Worm (Caenorhabditis elegans) whole organism, midembryonic: ENCODE results near the gene W06G6.2.

ENCODE experiments used
- T22C8.4 ChIP-seq: fragments of 200-800 bp; sonication (Bioruptor generic); IDR thresholded peaks from 2 replicates; pipeline ENCODE4 v1.3.6; 2022; ENCODE audit warnings: missing genetic modification characterization, missing compliant biosample characterization
- cog-1 ChIP-seq: sonication (generic microtip); optimal IDR thresholded peaks from 2 replicates; lab custom pipeline; 2016; ENCODE audit warnings: missing genetic modification characterization, missing compliant biosample characterization
- flt-1 ChIP-seq: fragments of 200-800 bp; sonication (Bioruptor generic); IDR thresholded peaks from 2 replicates; pipeline ENCODE4 v1.3.6; 2022; ENCODE audit warnings: missing genetic modification characterization, missing compliant biosample characterization
- klf-2 ChIP-seq: fragments of 200-800 bp; sonication (Bioruptor generic); conservative IDR thresholded peaks from 2 replicates; pipeline ENCODE4 v1.3.6; 2022; ENCODE audit warnings: missing genetic modification reagents, missing genetic modification characterization, missing compliant biosample characterization
- med-1 ChIP-seq: sonication (generic microtip); optimal IDR thresholded peaks from 2 replicates; lab custom pipeline; 2017; ENCODE audit warnings: missing genetic modification characterization, mild to moderate bottlenecking, missing compliant biosample characterization, antibody characterized with exemption, missing genetic modification reagents; ENCODE audit not compliant: insufficient read depth
- ref-1 ChIP-seq: fragments of 200-800 bp; sonication (Bioruptor generic); conservative IDR thresholded peaks from 2 replicates; pipeline ENCODE4 v1.3.6; 2022; ENCODE audit warnings: missing genetic modification reagents, missing genetic modification characterization, missing compliant biosample characterization
- tab-1 ChIP-seq: fragments of 200-800 bp; sonication (Bioruptor generic); IDR thresholded peaks from 2 replicates; pipeline ENCODE4 v1.3.6; 2022; ENCODE audit warnings: missing genetic modification characterization, missing compliant biosample characterization
- ztf-23 ChIP-seq: fragments of 200-800 bp; sonication (Bioruptor generic); IDR thresholded peaks from 2 replicates; pipeline ENCODE4 v1.3.6; 2022; ENCODE audit warnings: missing genetic modification reagents, missing genetic modification characterization, missing compliant biosample characterization
- ztf-29 ChIP-seq: fragments of 200-800 bp; sonication (Bioruptor generic); IDR thresholded peaks from 2 replicates; pipeline ENCODE4 v1.3.6; 2022; ENCODE audit warnings: missing genetic modification reagents, missing genetic modification characterization, missing compliant biosample characterization

Gene W06G6.2

DNA sequence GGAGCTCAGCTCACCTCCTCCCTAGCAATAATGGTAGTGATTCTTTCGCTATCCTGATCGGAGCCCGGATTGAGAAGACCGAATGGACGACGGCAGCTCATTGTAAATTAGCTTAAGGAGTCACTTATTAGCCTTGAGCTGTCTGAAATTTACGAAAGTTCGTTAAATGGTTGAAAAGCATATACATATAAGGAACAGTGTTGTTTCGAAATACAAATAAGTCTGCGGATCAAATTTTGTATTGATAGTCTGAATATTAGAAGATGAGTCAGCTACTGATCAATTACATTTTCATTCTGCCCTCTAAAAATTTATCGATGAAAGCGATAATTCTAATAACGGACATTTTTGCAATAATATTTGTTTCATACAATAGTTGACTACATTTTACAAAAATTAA, 37.6 kb downstream of the W06G6.2 start, which contains the start of gene F14F8.14:
TSS of gene F14F8.14 (minus strand) at position 101 of the 400 bp plus-strand sequence.
- TF ChIP-seq T22C8.4 (GFP tag; lab: Robert Waterston, UW): no peak
- TF ChIP-seq flt-1 (GFP tag; lab: Robert Waterston, UW): no peak

DNA sequence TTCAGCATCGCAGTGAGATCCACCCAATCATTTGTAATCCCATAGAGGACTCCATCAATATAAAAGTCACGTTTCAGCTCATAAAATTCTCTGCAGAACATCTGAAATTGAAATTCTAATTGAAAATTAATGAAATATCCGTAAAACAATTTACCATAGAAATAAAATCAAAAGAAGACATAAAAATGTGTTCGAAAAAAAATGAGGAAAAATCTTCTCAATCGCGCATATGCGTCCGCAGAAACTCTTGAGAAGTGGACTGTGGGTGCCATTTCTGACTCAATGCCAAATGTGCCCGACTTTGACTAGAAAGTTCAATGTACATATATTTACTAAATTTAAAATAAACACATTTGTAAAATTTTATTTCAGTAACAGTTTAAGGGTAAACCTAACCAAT, 39.4 kb downstream of the W06G6.2 start, which contains the start of gene F14F8.9:
TSS of gene F14F8.9 (minus strand) at position 101 of the 400 bp plus-strand sequence.
- TF ChIP-seq ref-1: no peak
- no peak for TF ChIP-seq ztf-23 (GFP tag; lab: Robert Waterston, UW)
- TF ChIP-seq T22C8.4 (GFP tag; lab: Robert Waterston, UW): no peak
- TF ChIP-seq flt-1 (GFP tag; lab: Robert Waterston, UW): no peak
- no peak for TF ChIP-seq ztf-29 (GFP tag; lab: Robert Waterston, UW)
- no peak for TF ChIP-seq cog-1
- TF ChIP-seq tab-1 (GFP tag; lab: Robert Waterston, UW): no peak
- no peak for TF ChIP-seq med-1 (GFP tag; lab: Kevin White, UChicago)
- TF ChIP-seq klf-2: no peak

DNA sequence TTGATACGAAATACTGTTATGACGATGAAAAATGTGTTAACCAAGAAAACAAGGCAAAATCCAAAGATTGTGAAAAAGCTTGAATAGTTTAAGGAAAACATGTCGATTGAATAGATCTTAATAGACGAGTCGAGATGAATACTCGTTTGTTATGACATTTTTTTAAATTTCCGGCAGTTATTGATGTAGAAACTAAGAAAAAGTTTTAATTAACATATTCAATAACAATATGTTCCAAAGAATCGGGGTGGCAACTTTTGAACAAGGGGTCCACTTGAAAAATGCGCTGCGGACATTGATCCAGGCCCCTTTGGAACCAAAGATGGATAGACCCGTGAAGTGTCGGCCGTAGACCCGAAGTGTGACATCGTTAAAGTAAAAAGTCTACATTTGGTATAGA, 42.1 kb downstream of the W06G6.2 start, which contains the start of gene str-61:
TSS of gene str-61 (minus strand) at position 101 of the 400 bp plus-strand sequence.
- TF ChIP-seq ref-1 (no peak), T22C8.4 (GFP tag; lab: Robert Waterston, UW) (no peak), ztf-23 (GFP tag; lab: Robert Waterston, UW) (no peak), flt-1 (GFP tag; lab: Robert Waterston, UW) (no peak), klf-2 (no peak), ztf-29 (GFP tag; lab: Robert Waterston, UW) (no peak), cog-1 (no peak), med-1 (GFP tag; lab: Kevin White, UChicago) (no peak), tab-1 (GFP tag; lab: Robert Waterston, UW) (no peak)

DNA sequence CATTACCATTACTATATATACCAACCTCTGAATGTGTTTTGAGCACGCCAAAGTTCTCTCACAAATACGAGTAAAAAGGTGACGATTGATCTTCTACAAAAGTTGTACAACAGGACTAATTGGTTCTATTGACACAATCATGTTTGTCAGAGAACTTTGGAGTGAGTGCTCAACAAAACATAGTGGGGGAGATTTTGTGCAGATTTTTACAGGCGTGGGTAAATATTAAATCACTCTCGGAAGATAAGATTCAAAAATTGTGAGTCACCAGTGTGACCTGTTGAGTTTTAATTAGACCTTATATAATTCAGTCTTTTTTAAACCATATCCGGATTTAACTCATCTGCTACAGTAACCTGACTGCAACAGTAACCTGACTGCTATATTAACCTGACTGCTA, 43.1 kb downstream of the W06G6.2 start, which contains the start of gene F14F8.8:
TSS of gene F14F8.8 (minus strand) at position 101 of the 400 bp plus-strand sequence.
- no peak for TF ChIP-seq tab-1 (GFP tag; lab: Robert Waterston, UW)

DNA sequence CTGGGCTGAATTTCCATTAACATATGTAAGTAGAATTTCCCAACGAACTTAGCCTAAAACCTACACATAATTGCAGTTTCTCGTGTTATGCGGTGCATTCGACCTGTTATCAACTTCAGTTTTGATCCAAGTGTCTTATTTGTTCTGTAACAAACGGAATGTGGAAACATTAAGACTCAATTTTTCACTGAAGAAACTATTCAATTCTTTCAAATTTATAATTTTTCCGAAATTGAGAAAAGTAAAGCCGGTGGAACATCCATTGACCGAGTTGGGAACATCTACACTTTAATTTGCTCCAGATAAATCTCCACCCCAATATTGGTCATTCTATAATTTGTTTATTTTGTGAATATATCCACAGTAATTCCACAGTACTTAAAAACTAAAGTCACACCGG, 45.3 kb downstream of the W06G6.2 start:
- TF ChIP-seq ztf-23 (GFP tag; lab: Robert Waterston, UW): no peak
- TF ChIP-seq cog-1: no peak
- TF ChIP-seq med-1 (GFP tag; lab: Kevin White, UChicago): no peak
- no peak for TF ChIP-seq tab-1 (GFP tag; lab: Robert Waterston, UW)
- TF ChIP-seq flt-1 (GFP tag; lab: Robert Waterston, UW): no peak
- TF ChIP-seq ztf-29 (GFP tag; lab: Robert Waterston, UW): no peak
- TF ChIP-seq ref-1: no peak
- TF ChIP-seq klf-2: no peak
- no peak for TF ChIP-seq T22C8.4 (GFP tag; lab: Robert Waterston, UW)

DNA sequence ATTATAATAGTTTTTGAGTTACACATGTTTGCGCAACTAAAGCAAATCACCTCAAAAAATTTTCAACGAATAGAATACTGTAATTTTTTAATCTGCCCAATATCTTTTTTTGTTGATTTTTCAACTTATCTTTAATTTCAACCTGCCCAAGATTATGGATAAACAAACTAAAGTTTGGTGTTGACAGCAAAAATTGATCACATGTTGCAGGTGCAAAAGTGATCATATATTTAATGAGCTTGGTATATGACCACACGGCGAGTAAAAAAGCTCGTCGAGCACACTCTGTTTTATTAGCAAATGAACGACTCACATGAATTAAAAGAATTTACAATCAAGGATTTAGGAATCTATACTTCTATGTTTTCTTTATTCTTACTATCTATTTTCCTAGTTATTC, 46.5 kb downstream of the W06G6.2 start, which contains the start of gene srz-1:
TSS of gene srz-1 (plus strand) at position 301 of the 400 bp plus-strand sequence.
- no peak for TF ChIP-seq cog-1
- no peak for TF ChIP-seq tab-1 (GFP tag; lab: Robert Waterston, UW)
- TF ChIP-seq ztf-29 (GFP tag; lab: Robert Waterston, UW): no peak
- no peak for TF ChIP-seq T22C8.4 (GFP tag; lab: Robert Waterston, UW)
- no peak for TF ChIP-seq klf-2
- no peak for TF ChIP-seq ref-1
- TF ChIP-seq flt-1 (GFP tag; lab: Robert Waterston, UW): no peak
- no peak for TF ChIP-seq med-1 (GFP tag; lab: Kevin White, UChicago)
- no peak for TF ChIP-seq ztf-23 (GFP tag; lab: Robert Waterston, UW)

DNA sequence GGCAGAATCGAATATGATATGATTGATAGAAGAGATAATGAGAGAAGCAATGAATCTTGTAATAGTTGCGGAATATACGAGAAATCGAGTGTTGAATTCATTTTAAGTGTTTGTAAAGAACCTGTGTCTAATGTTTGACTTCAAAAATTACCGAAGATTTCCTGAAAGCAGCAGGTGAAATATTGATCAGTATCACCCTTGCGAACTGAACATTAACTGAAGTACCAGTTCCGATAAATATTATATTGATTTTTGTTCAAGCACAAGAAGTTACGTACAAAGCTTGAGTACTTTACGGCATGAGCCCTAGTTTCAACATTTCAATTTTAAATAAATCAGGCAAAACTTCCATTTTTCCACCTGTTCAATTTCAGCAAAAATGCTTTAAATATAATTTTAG, 50.1 kb downstream of the W06G6.2 start, which contains the start of gene srz-103:
TSS of gene srz-103 (minus strand) at position 101 of the 400 bp plus-strand sequence.
- TF ChIP-seq T22C8.4 (GFP tag; lab: Robert Waterston, UW) (no peak), ztf-23 (GFP tag; lab: Robert Waterston, UW) (no peak), klf-2 (no peak), cog-1 (no peak), ztf-29 (GFP tag; lab: Robert Waterston, UW) (no peak), med-1 (GFP tag; lab: Kevin White, UChicago) (no peak), tab-1 (GFP tag; lab: Robert Waterston, UW) (no peak), ref-1 (no peak), flt-1 (GFP tag; lab: Robert Waterston, UW) (no peak)
